Fruit fly (Drosophila melanogaster) whole organism, wandering third instar larva: ENCODE measurements around the gene CG45049.

ENCODE experiments used
- Dfd ChIP-seq: fragments of >200 bp; optimal IDR thresholded peaks from 2 replicates; lab custom pipeline; 2017; ENCODE audit warnings: missing biosample characterization, missing genetic modification characterization
- HLH106 ChIP-seq: fragments of 200-800 bp; optimal IDR thresholded peaks from 3 replicates; lab custom pipeline; 2019; ENCODE audit warnings: missing biosample characterization, mild to moderate bottlenecking, missing genetic modification characterization, moderate library complexity
- Myc ChIP-seq: fragments of >200 bp; optimal IDR thresholded peaks from 2 replicates; lab custom pipeline; 2017
- N ChIP-seq: fragments of >200 bp; optimal IDR thresholded peaks from 2 replicates; lab custom pipeline; 2018; ENCODE audit warnings: missing biosample characterization, missing external identifiers, missing genetic modification characterization
- Rel ChIP-seq, 2 experiments: fragments of 200-800 bp; sonication (Bioruptor generic) in 1 of 2; optimal IDR thresholded peaks; 2 replicates in 1 of 2; 3 replicates in 1 of 2; lab custom pipeline; 2016 to 2019; ENCODE audit warnings: mild to moderate bottlenecking in 2 of 2, missing biosample characterization in 2 of 2, missing genetic modification characterization in 2 of 2, moderate library complexity in 1 of 2
- br ChIP-seq: fragments of 200-800 bp; sonication (Bioruptor generic); optimal IDR thresholded peaks from 2 replicates; lab custom pipeline; 2016; ENCODE audit warnings: missing biosample characterization, missing genetic modification characterization
- dmrt93B ChIP-seq: fragments of 200-800 bp; sonication (Bioruptor generic); optimal IDR thresholded peaks from 2 replicates; lab custom pipeline; 2018; ENCODE audit warnings: missing biosample characterization, mild to moderate bottlenecking, missing genetic modification characterization
- fru ChIP-seq: fragments of 200-800 bp; sonication (Bioruptor generic); optimal IDR thresholded peaks from 3 replicates; lab custom pipeline; 2016; ENCODE audit warnings: missing biosample characterization, mild to moderate bottlenecking, missing genetic modification characterization
- h ChIP-seq: fragments of 200-800 bp; sonication (Bioruptor generic); optimal IDR thresholded peaks from 3 replicates; lab custom pipeline; 2016; ENCODE audit warnings: missing biosample characterization, mild to moderate bottlenecking, missing genetic modification characterization
- pan ChIP-seq: fragments of >200 bp; optimal IDR thresholded peaks from 2 replicates; lab custom pipeline; 2017
- rgr ChIP-seq: fragments of 200-800 bp; sonication (Bioruptor generic); optimal IDR thresholded peaks from 3 replicates; lab custom pipeline; 2016; ENCODE audit warnings: missing biosample characterization, mild to moderate bottlenecking, missing genetic modification characterization
- sage ChIP-seq: fragments of 200-800 bp; sonication (Bioruptor generic); optimal IDR thresholded peaks from 2 replicates; lab custom pipeline; 2016; ENCODE audit warnings: missing biosample characterization, mild to moderate bottlenecking, missing genetic modification characterization
- sv ChIP-seq: fragments of 200-800 bp; sonication (Bioruptor generic); optimal IDR thresholded peaks from 3 replicates; lab custom pipeline; 2016; ENCODE audit warnings: missing biosample characterization, missing genetic modification characterization
- woc ChIP-seq: sonication (Bioruptor generic); optimal IDR thresholded peaks from 2 replicates; lab custom pipeline; 2016; ENCODE audit warnings: missing biosample characterization, mild to moderate bottlenecking, missing genetic modification characterization

DNA sequence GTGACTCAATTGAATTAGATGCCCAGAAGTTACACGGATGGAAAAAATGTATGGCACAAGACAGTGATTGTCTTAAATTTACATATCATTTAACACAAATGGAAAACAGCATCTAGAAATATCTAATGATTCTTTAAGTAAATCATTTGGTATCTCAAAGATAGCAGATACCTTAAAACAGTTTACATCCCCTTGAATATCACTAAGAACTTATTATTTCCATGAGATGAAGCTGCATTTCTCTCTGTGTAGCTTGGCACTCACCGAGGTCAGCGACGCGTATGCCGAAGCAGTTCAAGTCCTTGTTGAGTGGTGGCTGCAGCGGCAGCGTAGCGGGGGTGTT, 7.2 kb upstream of the CG45049 start:
- TF ChIP-seq h (no peak), Rel (GFP tag; optimal IDR thresholded peaks at IDR 0.05; lab: Kevin White, UChicago) (no peak), Rel (tag; optimal IDR thresholded peaks at IDR 0.05; lab: Kevin White, UChicago) (no peak), fru (GFP tag; lab: Kevin White, UChicago) (peak; percentile 6), sv (GFP tag; lab: Kevin White, UChicago) (no peak), HLH106 (tag; lab: Kevin White, UChicago) (no peak), br (no peak), N (no peak), sage (GFP tag; lab: Kevin White, UChicago) (no peak), woc (no peak), Dfd (no peak), Myc (lab: Kevin White, UChicago) (no peak), pan (lab: Kevin White, UChicago) (no peak), rgr (GFP tag; lab: Kevin White, UChicago) (no peak), dmrt93B (GFP tag; lab: Kevin White, UChicago) (no peak)
